Fruit fly (Drosophila melanogaster) S2 (cell line): ENCODE results near the gene CG34170.

Source experiments
- CG8478 ChIP-seq: fragments of >200 bp; optimal IDR thresholded peaks from 2 replicates; lab custom pipeline; 2018
- CTCF ChIP-seq, 2 experiments: fragments of >200 bp; optimal IDR thresholded peaks; 2 replicates each; lab custom pipeline; 2018

DNA sequence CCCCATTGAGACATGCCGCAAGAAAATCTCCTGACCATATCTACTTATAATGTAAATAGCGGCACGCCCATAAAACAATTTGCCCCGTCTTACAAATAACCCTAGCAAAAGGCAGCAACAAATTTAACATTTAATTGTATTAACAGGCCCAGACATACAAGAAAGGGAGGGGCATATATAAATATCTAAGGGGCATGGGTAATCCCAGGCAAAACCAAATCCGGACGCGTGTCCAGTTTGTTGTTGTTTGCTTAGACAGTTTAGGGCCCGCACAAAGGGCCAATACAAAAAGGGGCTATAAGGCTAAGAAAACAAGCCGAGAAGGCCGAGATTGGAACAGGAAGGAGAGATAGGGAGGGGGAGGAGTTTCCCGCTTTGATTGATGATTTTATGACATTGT, 49.4 kb downstream of the CG34170 start:
- TF ChIP-seq CTCF (optimal IDR thresholded peaks at IDR 0.05; lab: Kevin White, UChicago) (no peak), CG8478 (no peak)
